Worm (Caenorhabditis elegans): Measurements from ENCODE around the gene F13H10.8.
A peak's percentile ranks its signal among the peaks of the same experiment; 100 is the strongest.

F13H10.8 gene

DNA sequence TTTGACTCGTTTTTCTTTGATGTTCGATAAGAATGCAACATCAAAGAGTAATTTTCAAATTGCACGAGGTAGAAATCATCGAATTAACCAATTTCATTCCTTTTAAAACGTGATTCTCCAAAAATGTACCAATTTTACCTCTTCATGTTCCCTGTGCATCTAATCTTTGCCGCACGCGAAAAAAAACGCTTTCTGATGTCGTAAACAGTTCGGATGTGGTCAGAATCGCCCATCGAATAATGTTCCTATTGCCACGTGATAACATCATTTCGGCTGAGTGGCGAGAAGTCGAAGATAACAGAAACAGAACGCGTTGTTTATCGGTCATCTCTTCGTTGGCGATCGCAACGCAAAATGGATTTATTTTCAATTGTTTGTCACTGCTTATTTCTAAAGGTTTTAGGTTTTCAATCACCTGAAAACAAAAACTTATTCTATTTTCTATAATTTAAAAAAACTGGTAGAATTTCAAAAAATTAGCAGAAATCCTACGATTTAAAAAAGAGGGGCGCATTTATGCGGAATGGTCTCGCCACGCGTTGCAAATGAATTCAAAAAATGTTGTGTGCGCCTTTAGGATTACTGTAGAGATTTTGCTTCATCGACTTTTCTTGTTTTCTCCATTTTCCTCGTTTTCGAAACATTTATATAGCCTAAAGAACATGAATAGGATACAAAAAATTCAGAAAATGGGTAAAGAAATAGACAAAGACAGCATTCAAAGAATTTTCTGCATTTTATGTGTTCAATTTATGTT lies 1.4 kb downstream of the F13H10.8 start, which contains the start of gene mogs-1 (continued):
- TF ChIP-seq F49E8.2 (tag; optimal IDR thresholded peaks at IDR 0.05; ENCODE audit: borderline replicate concordance) (no peak), F37D6.2 (tag; optimal IDR thresholded peaks at IDR 0.05) (no peak), php-3 (GFP tag; IDR thresholded peaks at IDR 0.05) (no peak), ceh-82 (tag; optimal IDR thresholded peaks at IDR 0.05) (no peak), ZK546.5 (tag; optimal IDR thresholded peaks at IDR 0.05) (no peak), saeg-2 (GFP tag; IDR thresholded peaks at IDR 0.05) (no peak), zip-2 (tag; optimal IDR thresholded peaks at IDR 0.05) (no peak), Y105C5A.15 (GFP tag; IDR thresholded peaks at IDR 0.05) (no peak), pha-4 (GFP tag; IDR thresholded peaks at IDR 0.05) (no peak), pha-4 (tag; optimal IDR thresholded peaks at IDR 0.05) (no peak), nhr-25 (tag; optimal IDR thresholded peaks at IDR 0.05; ENCODE audit: borderline replicate concordance, insufficient read depth) (peak; percentile 44), daf-12 (tag; optimal IDR thresholded peaks at IDR 0.05) (no peak), nhr-41 (GFP tag; IDR thresholded peaks at IDR 0.05) (no peak), lin-1 (GFP tag; IDR thresholded peaks at IDR 0.05) (no peak), rbr-2 (tag; optimal IDR thresholded peaks at IDR 0.05) (no peak), hif-1 (tag; optimal IDR thresholded peaks at IDR 0.05) (no peak), ceh-32 (tag; optimal IDR thresholded peaks at IDR 0.05; ENCODE audit: poor library complexity) (no peak), ceh-62 (tag; optimal IDR thresholded peaks at IDR 0.05) (no peak), ctbp-1 (GFP tag; IDR thresholded peaks at IDR 0.05) (peak; percentile 38; the same call in 1 of the 2 replicates), skn-1 (tag; optimal IDR thresholded peaks at IDR 0.05) (no peak), pqm-1 (tag; optimal IDR thresholded peaks at IDR 0.05) (no peak), set-16 (GFP tag; IDR thresholded peaks at IDR 0.05) (no peak), aha-1 (tag) (peak; percentile 70), nhr-237 (tag; optimal IDR thresholded peaks at IDR 0.05) (no peak), ceh-20 (GFP tag; IDR thresholded peaks at IDR 0.05) (0 out of 2 replicates have a peak, but pooled peaks have one; percentile 35), zfp-3 (GFP tag; conservative IDR thresholded peaks at IDR 0.05) (0 out of 2 replicates have a peak, but pooled peaks have one; percentile 31), daf-16 (GFP tag; optimal IDR thresholded peaks at IDR 0.05) (no peak), daf-16 (tag; optimal IDR thresholded peaks at IDR 0.05) (peak; percentile 78), lir-3 (tag; optimal IDR thresholded peaks at IDR 0.05) (no peak), nhr-6 (tag; optimal IDR thresholded peaks at IDR 0.05) (no peak), gei-8 (GFP tag; optimal IDR thresholded peaks at IDR 0.05) (no peak), dmd-6 (GFP tag; IDR thresholded peaks at IDR 0.05) (no peak; the same call in 1 of the 2 replicates), tra-1 (GFP tag; IDR thresholded peaks at IDR 0.05) (0 out of 2 replicates have a peak, but pooled peaks have one; percentile 5), R02D3.7 (tag; optimal IDR thresholded peaks at IDR 0.05) (no peak), egl-27 (tag; optimal IDR thresholded peaks at IDR 0.05) (no peak), ZK337.2 (GFP tag; IDR thresholded peaks at IDR 0.05) (no peak), hlh-11 (tag; optimal IDR thresholded peaks at IDR 0.05) (peak; percentile 69), hlh-30 (tag; optimal IDR thresholded peaks at IDR 0.05; ENCODE audit: insufficient read depth) (peak; percentile 80), nhr-28 (tag; optimal IDR thresholded peaks at IDR 0.05) (peak; percentile 66), ces-1 (GFP tag; optimal IDR thresholded peaks at IDR 0.05) (no peak), duxl-1 (tag; optimal IDR thresholded peaks at IDR 0.05; ENCODE audit: poor library complexity) (no peak), madf-5 (GFP tag; IDR thresholded peaks at IDR 0.05) (no peak), madf-9 (GFP tag; conservative IDR thresholded peaks at IDR 0.05) (no peak), nhr-102 (tag; optimal IDR thresholded peaks at IDR 0.05) (peak; percentile 14), lin-39 (tag; optimal IDR thresholded peaks at IDR 0.05) (no peak), T26A8.4 (GFP tag; IDR thresholded peaks at IDR 0.05) (no peak), T20F7.1 (GFP tag; optimal IDR thresholded peaks at IDR 0.05) (no peak), Y48G9A.11 (GFP tag; IDR thresholded peaks at IDR 0.05) (0 out of 2 replicates have a peak, but pooled peaks have one; percentile 21), mxl-2 (GFP tag; conservative IDR thresholded peaks at IDR 0.05) (no peak), ama-1 (optimal IDR thresholded peaks at IDR 0.05) (no peak)

All from whole organism, L4 larva.